Fruit fly (Drosophila melanogaster): ENCODE measurements around the gene Flacc.

The Flacc gene

DNA sequence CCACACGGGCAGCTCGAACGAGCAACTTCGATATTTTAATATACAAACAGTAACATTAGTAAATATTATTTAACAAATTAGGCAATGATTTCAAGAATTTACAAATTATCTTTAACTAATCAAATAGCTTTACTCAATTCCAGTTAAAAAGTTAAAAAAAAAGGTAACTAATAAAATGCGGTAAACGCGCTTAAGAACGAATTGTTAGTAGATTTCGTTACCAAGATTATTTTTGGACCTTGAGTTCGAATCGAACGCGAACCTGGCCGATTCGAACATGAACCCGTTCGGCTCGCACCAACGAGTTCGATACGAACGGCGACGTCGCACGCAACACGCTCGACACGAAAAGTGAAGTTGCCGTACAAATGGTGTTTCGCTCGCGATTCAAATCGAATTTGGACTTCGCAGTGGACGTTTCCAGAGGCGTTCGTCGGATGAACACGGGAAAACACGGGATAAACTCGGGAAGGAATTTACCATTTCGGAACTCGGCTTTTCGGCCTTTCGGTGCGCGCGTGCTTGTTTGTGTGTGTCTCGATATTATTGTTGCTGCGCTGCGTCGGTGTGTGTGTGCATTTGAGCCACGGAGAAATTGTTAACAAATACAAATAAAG is 36.6 kb upstream of the Flacc start, which contains the start of gene CG43759 (continued):
- TF ChIP-seq CG13894 (tag; optimal IDR thresholded peaks at IDR 0.05) (peak; percentile 57), kah (GFP tag; optimal IDR thresholded peaks at IDR 0.05) (no peak), ci (GFP tag; IDR thresholded peaks at IDR 0.05) (peak; percentile 58; the same call in 1 of the 3 replicates), scrt (GFP tag; optimal IDR thresholded peaks at IDR 0.05) (peak; percentile 33), C15 (GFP tag; IDR thresholded peaks at IDR 0.05) (no peak), CG10147 (GFP tag; optimal IDR thresholded peaks at IDR 0.05) (no peak), sens (GFP tag) (peak; percentile 63), cwo (GFP tag; optimal IDR thresholded peaks at IDR 0.05) (no peak), slp2 (GFP tag; optimal IDR thresholded peaks at IDR 0.05) (no peak), CG30431 (GFP tag; optimal IDR thresholded peaks at IDR 0.05) (no peak), Nf-YC (tag; optimal IDR thresholded peaks at IDR 0.05) (no peak), B-H2 (GFP tag; optimal IDR thresholded peaks at IDR 0.05) (no peak), CG9797 (GFP tag; optimal IDR thresholded peaks at IDR 0.05) (no peak), CG12942 (GFP tag; optimal IDR thresholded peaks at IDR 0.05) (no peak), stc (GFP tag; IDR thresholded peaks at IDR 0.05) (peak; percentile 8; the same call in 1 of the 2 replicates), caup (GFP tag; optimal IDR thresholded peaks at IDR 0.05; ENCODE audit: severe bottlenecking) (peak; percentile 24), NC2α (GFP tag; optimal IDR thresholded peaks at IDR 0.05) (no peak), wek (GFP tag; optimal IDR thresholded peaks at IDR 0.05) (peak; percentile 0), fd102C (GFP tag; optimal IDR thresholded peaks at IDR 0.05) (no peak), Dad (GFP tag; optimal IDR thresholded peaks at IDR 0.05) (no peak), kni (GFP tag; optimal IDR thresholded peaks at IDR 0.05) (peak; percentile 53), cg (GFP tag; optimal IDR thresholded peaks at IDR 0.05) (peak; percentile 63), CG13775 (GFP tag; optimal IDR thresholded peaks at IDR 0.05) (no peak), Hr51 (GFP tag; optimal IDR thresholded peaks at IDR 0.05) (no peak), tin (GFP tag; optimal IDR thresholded peaks at IDR 0.05) (no peak), bbx (GFP tag; IDR thresholded peaks at IDR 0.05; ENCODE audit: partially characterized antibody) (peak; percentile 70), mirr (GFP tag; optimal IDR thresholded peaks at IDR 0.05) (no peak), CG30020 (tag; optimal IDR thresholded peaks at IDR 0.05) (no peak), repo (GFP tag; optimal IDR thresholded peaks at IDR 0.05) (no peak), unpg (GFP tag; optimal IDR thresholded peaks at IDR 0.05) (peak; percentile 8), unc-4 (GFP tag; IDR thresholded peaks at IDR 0.05; ENCODE audit: partially characterized antibody) (no peak), disco-r (GFP tag; optimal IDR thresholded peaks at IDR 0.05) (no peak), vfl (GFP tag; optimal IDR thresholded peaks at IDR 0.05) (no peak), NFAT (GFP tag; IDR thresholded peaks at IDR 0.05) (no peak), H2.0 (GFP tag; IDR thresholded peaks at IDR 0.05) (no peak), Deaf1 (tag; optimal IDR thresholded peaks at IDR 0.05) (peak; percentile 88), Atf6 (GFP tag; IDR thresholded peaks at IDR 0.05) (0 out of 2 replicates have a peak, but pooled peaks have one; percentile 10), BEAF-32 (GFP tag; optimal IDR thresholded peaks at IDR 0.05) (no peak), Ada2b (GFP tag; IDR thresholded peaks at IDR 0.05) (no peak), Sox102F (GFP tag; optimal IDR thresholded peaks at IDR 0.05) (no peak), CG8478 (optimal IDR thresholded peaks at IDR 0.05) (no peak), CG10979 (tag; optimal IDR thresholded peaks at IDR 0.05) (peak; percentile 11), mld (GFP tag; IDR thresholded peaks at IDR 0.05; ENCODE audit: partially characterized antibody) (no peak), CG8388 (GFP tag; optimal IDR thresholded peaks at IDR 0.05) (no peak), CG12071 (GFP tag; optimal IDR thresholded peaks at IDR 0.05) (no peak), MTF-1 (GFP tag; optimal IDR thresholded peaks at IDR 0.05; ENCODE audit: borderline replicate concordance) (peak; percentile 39), CG4820 (GFP tag; optimal IDR thresholded peaks at IDR 0.05) (no peak), CG7271 (tag; optimal IDR thresholded peaks at IDR 0.05) (no peak), ATbp (GFP tag; optimal IDR thresholded peaks at IDR 0.05) (no peak)
